Worm (Caenorhabditis elegans): ENCODE measurements around the gene srd-48.

DNA sequence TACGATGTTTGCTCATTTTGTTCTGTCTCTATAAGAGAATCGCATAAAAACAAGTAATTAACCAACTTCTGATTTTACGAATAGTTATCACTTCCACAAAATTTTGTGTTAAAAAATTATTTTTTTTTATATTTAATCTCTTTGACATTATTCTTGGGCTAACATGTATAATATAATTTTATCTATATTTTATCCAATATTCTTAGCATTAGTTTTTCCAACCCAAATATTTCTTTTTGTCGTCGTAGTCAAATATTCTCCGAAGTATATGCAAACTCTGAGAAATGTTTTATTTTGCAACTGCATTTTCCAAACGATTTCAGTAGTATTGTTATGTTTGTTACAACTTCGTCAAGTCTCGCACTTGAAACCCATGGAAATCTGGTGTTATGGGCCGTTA is 2.4 kb upstream of the srd-48 start, which contains the start of gene srd-47:
- TF ChIP-seq nfya-1 (tag; optimal IDR thresholded peaks at IDR 0.05; ENCODE audit: insufficient read depth) (no peak), mdl-1 (tag; optimal IDR thresholded peaks at IDR 0.05) (no peak), R02D3.7 (tag; optimal IDR thresholded peaks at IDR 0.05) (no peak), pqm-1 (tag; optimal IDR thresholded peaks at IDR 0.05) (no peak), egl-27 (tag; optimal IDR thresholded peaks at IDR 0.05) (no peak), zag-1 (tag; optimal IDR thresholded peaks at IDR 0.05) (no peak)

Data from whole organism, L3 larva.